Worm (Caenorhabditis elegans): ENCODE results near the gene srd-12.

- TF ChIP-seq sptf-1 (tag; optimal IDR thresholded peaks at IDR 0.05) (no peak), lin-14 (GFP tag; optimal IDR thresholded peaks at IDR 0.05) (no peak), unc-98 (GFP tag; IDR thresholded peaks at IDR 0.05) (no peak), nhr-28 (tag; optimal IDR thresholded peaks at IDR 0.05) (no peak), fkh-8 (tag; optimal IDR thresholded peaks at IDR 0.05) (no peak), lir-3 (tag; optimal IDR thresholded peaks at IDR 0.05; ENCODE audit: poor library complexity) (no peak), C04F5.9 (tag; optimal IDR thresholded peaks at IDR 0.05) (no peak), fos-1 (tag; optimal IDR thresholded peaks at IDR 0.05) (no peak), dpl-1 (GFP tag; optimal IDR thresholded peaks at IDR 0.05) (no peak), lin-39 (tag; optimal IDR thresholded peaks at IDR 0.05) (no peak), xbp-1 (tag; optimal IDR thresholded peaks at IDR 0.05) (no peak), elt-2 (tag; optimal IDR thresholded peaks at IDR 0.05) (no peak)
Observed at ce11 chrIV:5671325-5671724, 41.3 kb upstream of the srd-12 start.
